Worm (Caenorhabditis elegans) whole organism, L2 larva: ENCODE results near the gene ubxn-4.

ENCODE experiments used
- C34F6.9 ChIP-seq: fragments of 150-350 bp; optimal IDR thresholded peaks from 2 replicates; lab custom pipeline; 2014; ENCODE audit warnings: missing biosample characterization, missing genetic modification characterization
- F13H6.1 ChIP-seq: sonication (generic microtip); optimal IDR thresholded peaks from 2 replicates; lab custom pipeline; 2016; ENCODE audit warnings: missing genetic modification characterization, missing compliant biosample characterization
- R02D3.7 ChIP-seq: fragments of 150-350 bp; optimal IDR thresholded peaks from 2 replicates; lab custom pipeline; 2014; ENCODE audit warnings: missing biosample characterization, missing genetic modification characterization
- ZK546.5 ChIP-seq: sonication (generic microtip); optimal IDR thresholded peaks from 2 replicates; lab custom pipeline; 2017; ENCODE audit warnings: missing biosample characterization, missing genetic modification characterization
- alr-1 ChIP-seq: fragments of 150-350 bp; optimal IDR thresholded peaks from 2 replicates; lab custom pipeline; 2014; ENCODE audit warnings: missing biosample characterization, missing genetic modification characterization
- blmp-1 ChIP-seq: sonication (generic microtip); optimal IDR thresholded peaks from 2 replicates; lab custom pipeline; 2017; ENCODE audit warnings: missing genetic modification characterization, mild to moderate bottlenecking, missing compliant biosample characterization, antibody characterized with exemption, moderate library complexity; ENCODE audit not compliant: insufficient read depth
- ceh-16 ChIP-seq: fragments of 150-350 bp; optimal IDR thresholded peaks from 2 replicates; lab custom pipeline; 2014; ENCODE audit warnings: missing biosample characterization, missing genetic modification characterization
- ceh-82 ChIP-seq: fragments of 150-350 bp; optimal IDR thresholded peaks from 2 replicates; lab custom pipeline; 2014; ENCODE audit warnings: missing biosample characterization, missing genetic modification characterization
- egl-27 ChIP-seq: sonication (generic microtip); optimal IDR thresholded peaks from 3 replicates; lab custom pipeline; 2017; ENCODE audit warnings: missing biosample characterization, missing genetic modification reagents, missing genetic modification characterization
- elt-3 ChIP-seq: sonication (generic microtip); optimal IDR thresholded peaks from 2 replicates; lab custom pipeline; 2017; ENCODE audit warnings: missing biosample characterization, missing genetic modification characterization
- fos-1 ChIP-seq: fragments of 150-350 bp; optimal IDR thresholded peaks from 2 replicates; lab custom pipeline; 2014; ENCODE audit warnings: missing biosample characterization, missing genetic modification characterization
- gmeb-1 ChIP-seq: fragments of 150-350 bp; optimal IDR thresholded peaks from 2 replicates; lab custom pipeline; 2014; ENCODE audit warnings: missing biosample characterization, missing genetic modification characterization
- lin-13 ChIP-seq: fragments of 150-350 bp; optimal IDR thresholded peaks from 2 replicates; lab custom pipeline; 2014; ENCODE audit warnings: missing biosample characterization, missing genetic modification reagents, missing genetic modification characterization
- lin-39 ChIP-seq: fragments of 150-350 bp; optimal IDR thresholded peaks from 2 replicates; lab custom pipeline; 2014; ENCODE audit warnings: missing biosample characterization, missing genetic modification reagents, missing genetic modification characterization
- lsy-2 ChIP-seq, 2 experiments: fragments of 150-350 bp in 1 of 2; sonication (generic microtip) in 1 of 2; optimal IDR thresholded peaks; 2 replicates each; lab custom pipeline; 2014 to 2017; ENCODE audit warnings: missing biosample characterization in 2 of 2, missing genetic modification characterization in 2 of 2
- mab-5 ChIP-seq: fragments of 150-350 bp; optimal IDR thresholded peaks from 2 replicates; lab custom pipeline; 2014; ENCODE audit warnings: missing biosample characterization, missing genetic modification characterization
- mbf-1 ChIP-seq: sonication (generic microtip); optimal IDR thresholded peaks from 2 replicates; lab custom pipeline; 2017; ENCODE audit warnings: missing biosample characterization, missing genetic modification characterization
- mdl-1 ChIP-seq, 2 experiments: fragments of 150-350 bp in 1 of 2; sonication (generic microtip) in 1 of 2; optimal IDR thresholded peaks; 2 replicates each; lab custom pipeline; 2017; ENCODE audit warnings: missing biosample characterization in 2 of 2, missing genetic modification characterization in 2 of 2
- nhr-12 ChIP-seq: fragments of 150-350 bp; optimal IDR thresholded peaks from 2 replicates; lab custom pipeline; 2014; ENCODE audit warnings: missing biosample characterization, missing genetic modification characterization
- nhr-129 ChIP-seq: fragments of 150-350 bp; optimal IDR thresholded peaks from 2 replicates; lab custom pipeline; 2014; ENCODE audit warnings: missing biosample characterization, missing genetic modification characterization
- nhr-21 ChIP-seq: fragments of 150-350 bp; optimal IDR thresholded peaks from 2 replicates; lab custom pipeline; 2014; ENCODE audit warnings: missing biosample characterization, missing genetic modification characterization
- nhr-23 ChIP-seq: fragments of 150-350 bp; optimal IDR thresholded peaks from 2 replicates; lab custom pipeline; 2014; ENCODE audit warnings: missing biosample characterization, missing genetic modification reagents, missing genetic modification characterization
- nhr-237 ChIP-seq: fragments of 150-350 bp; optimal IDR thresholded peaks from 2 replicates; lab custom pipeline; 2014; ENCODE audit warnings: missing biosample characterization, missing genetic modification characterization
- nhr-6 ChIP-seq: fragments of 150-350 bp; optimal IDR thresholded peaks from 2 replicates; lab custom pipeline; 2014; ENCODE audit warnings: missing biosample characterization, missing genetic modification characterization
- nhr-77 ChIP-seq: fragments of 150-350 bp; optimal IDR thresholded peaks from 2 replicates; lab custom pipeline; 2014; ENCODE audit warnings: missing biosample characterization, missing genetic modification characterization
- sem-4 ChIP-seq: fragments of 150-350 bp; optimal IDR thresholded peaks from 2 replicates; lab custom pipeline; 2014; ENCODE audit warnings: missing biosample characterization, missing genetic modification reagents, missing genetic modification characterization
- skn-1 ChIP-seq: sonication (generic microtip); optimal IDR thresholded peaks from 2 replicates; lab custom pipeline; 2017; ENCODE audit warnings: missing biosample characterization, missing genetic modification characterization
- sma-9 ChIP-seq, 2 experiments: fragments of 150-350 bp in 1 of 2; sonication (generic microtip) in 1 of 2; optimal IDR thresholded peaks; 2 replicates each; lab custom pipeline; 2014 to 2016; ENCODE audit warnings: missing genetic modification characterization in 2 of 2, mild to moderate bottlenecking in 1 of 2, missing biosample characterization in 1 of 2, missing compliant biosample characterization in 1 of 2, missing genetic modification reagents in 1 of 2, moderate library complexity in 1 of 2
- snpc-4 ChIP-seq: fragments of 150-350 bp; optimal IDR thresholded peaks from 2 replicates; lab custom pipeline; 2014; ENCODE audit warnings: missing biosample characterization, missing genetic modification characterization
- unc-55 ChIP-seq: fragments of 150-350 bp; sonication (generic microtip); optimal IDR thresholded peaks from 3 replicates; lab custom pipeline; 2014; ENCODE audit warnings: missing biosample characterization, missing genetic modification reagents, missing genetic modification characterization
- zag-1 ChIP-seq: fragments of 150-350 bp; optimal IDR thresholded peaks from 2 replicates; lab custom pipeline; 2014; ENCODE audit warnings: missing biosample characterization, missing genetic modification characterization
- ztf-11 ChIP-seq: sonication (generic microtip); optimal IDR thresholded peaks from 2 replicates; lab custom pipeline; 2017; ENCODE audit warnings: missing biosample characterization, missing genetic modification characterization
- ztf-4 ChIP-seq: fragments of 150-350 bp; optimal IDR thresholded peaks from 2 replicates; lab custom pipeline; 2014; ENCODE audit warnings: missing biosample characterization, missing genetic modification characterization

The ubxn-4 gene

ce11 chrIII:8410747-8411146, 5.4 kb upstream of the ubxn-4 start:
- TF ChIP-seq zag-1 (tag; lab: Kevin White, UChicago) (no peak), nhr-23 (tag; lab: Kevin White, UChicago) (no peak), nhr-6 (no peak), F13H6.1 (tag; lab: Kevin White, UChicago) (no peak), lin-39 (tag; lab: Kevin White, UChicago) (no peak), mab-5 (tag; lab: Kevin White, UChicago) (no peak)

- TF ChIP-seq mdl-1 (tag; optimal IDR thresholded peaks at IDR 0.05; lab: Kevin White, UChicago) (no peak), snpc-4 (tag; lab: Kevin White, UChicago) (no peak), nhr-129 (no peak), nhr-237 (no peak), nhr-12 (tag; lab: Kevin White, UChicago) (no peak), blmp-1 (no peak), nhr-77 (tag; lab: Kevin White, UChicago) (no peak), mbf-1 (tag; lab: Kevin White, UChicago) (no peak), elt-3 (tag; lab: Kevin White, UChicago) (no peak), nhr-21 (tag; lab: Kevin White, UChicago) (no peak), lsy-2 (tag; optimal IDR thresholded peaks at IDR 0.05; lab: Kevin White, UChicago) (no peak), ZK546.5 (tag; lab: Kevin White, UChicago) (no peak), ceh-16 (tag; lab: Kevin White, UChicago) (no peak), ztf-11 (tag; lab: Kevin White, UChicago) (no peak), alr-1 (tag; lab: Kevin White, UChicago) (no peak), C34F6.9 (no peak)
- TF ChIP-seq, all 48 proteins: peak for 0
Measured at ce11 chrIII:8409166-8409565, 3.8 kb upstream of the ubxn-4 start, which contains the start of gene ZK353.9. TSS of gene ZK353.9 (plus strand) at chrIII:8409496.

- TF ChIP-seq nhr-129 = no peak
- no peak for TF ChIP-seq lin-13
- no peak for TF ChIP-seq mab-5 (tag; lab: Kevin White, UChicago)
- TF ChIP-seq C34F6.9 = no peak
- no peak for TF ChIP-seq nhr-77 (tag; lab: Kevin White, UChicago)
- no peak for TF ChIP-seq zag-1 (tag; lab: Kevin White, UChicago)
- no peak for TF ChIP-seq snpc-4 (tag; lab: Kevin White, UChicago)
- no peak for TF ChIP-seq alr-1 (tag; lab: Kevin White, UChicago)
- TF ChIP-seq unc-55 (GFP tag; lab: Kevin White, UChicago) = no peak
- no peak for TF ChIP-seq sem-4 (tag; lab: Kevin White, UChicago)
- TF ChIP-seq F13H6.1 (tag; lab: Kevin White, UChicago) = no peak
- TF ChIP-seq mdl-1 (tag; optimal IDR thresholded peaks at IDR 0.05; lab: Kevin White, UChicago) = no peak
- TF ChIP-seq gmeb-1 (tag; lab: Kevin White, UChicago) = no peak
- TF ChIP-seq ceh-82 = no peak
Measured at ce11 chrIII:8403507-8403906, 1.9 kb downstream of the ubxn-4 start, which contains the start of gene cutc-1. TSS of gene cutc-1 (minus strand) at chrIII:8403607.

- TF ChIP-seq nhr-21 (tag; lab: Kevin White, UChicago) (no peak), zag-1 (tag; lab: Kevin White, UChicago) (no peak), mbf-1 (tag; lab: Kevin White, UChicago) (no peak), egl-27 (tag; lab: Kevin White, UChicago) (no peak), sma-9 (GFP tag; optimal IDR thresholded peaks at IDR 0.05; lab: Kevin White, UChicago) (no peak), sma-9 (tag; optimal IDR thresholded peaks at IDR 0.05; lab: Kevin White, UChicago) (no peak), nhr-237 (no peak), nhr-23 (tag; lab: Kevin White, UChicago) (no peak), skn-1 (tag; lab: Kevin White, UChicago) (no peak)
- TF ChIP-seq, all 48 proteins: peak for 0
Measured at ce11 chrIII:8402633-8403032, 2.7 kb downstream of the ubxn-4 start.

- TF ChIP-seq blmp-1 (no peak), skn-1 (tag; lab: Kevin White, UChicago) (peak; percentile 40), ztf-11 (tag; lab: Kevin White, UChicago) (no peak), fos-1 (tag; lab: Kevin White, UChicago) (peak; percentile 63), ztf-4 (tag; lab: Kevin White, UChicago) (no peak), ZK546.5 (tag; lab: Kevin White, UChicago) (no peak), R02D3.7 (tag; lab: Kevin White, UChicago) (no peak), sem-4 (tag; lab: Kevin White, UChicago) (no peak)
Measured at ce11 chrIII:8401887-8402286, 3.5 kb downstream of the ubxn-4 start, which contains the start of gene lap-1. TSS of gene lap-1 (minus strand) at chrIII:8401928.
